Worm (Caenorhabditis elegans) whole organism, L4 larva: ENCODE data around the gene set-15.

Experiments
- lin-39 ChIP-seq: fragments of 150-350 bp; optimal IDR thresholded peaks from 2 replicates; lab custom pipeline; 2014; ENCODE audit warnings: missing biosample characterization, missing genetic modification reagents, missing genetic modification characterization
- nhr-28 ChIP-seq: fragments of 150-350 bp; optimal IDR thresholded peaks from 2 replicates; lab custom pipeline; 2014; ENCODE audit warnings: missing biosample characterization, missing genetic modification characterization
- pqm-1 ChIP-seq: sonication (generic microtip); optimal IDR thresholded peaks from 2 replicates; lab custom pipeline; 2017; ENCODE audit warnings: missing biosample characterization, missing genetic modification characterization
- zag-1 ChIP-seq: fragments of 150-350 bp; optimal IDR thresholded peaks from 2 replicates; lab custom pipeline; 2014; ENCODE audit warnings: missing biosample characterization, missing genetic modification characterization
- ztf-11 ChIP-seq: fragments of 150-350 bp; optimal IDR thresholded peaks from 2 replicates; lab custom pipeline; 2014; ENCODE audit warnings: missing biosample characterization, missing genetic modification characterization

DNA sequence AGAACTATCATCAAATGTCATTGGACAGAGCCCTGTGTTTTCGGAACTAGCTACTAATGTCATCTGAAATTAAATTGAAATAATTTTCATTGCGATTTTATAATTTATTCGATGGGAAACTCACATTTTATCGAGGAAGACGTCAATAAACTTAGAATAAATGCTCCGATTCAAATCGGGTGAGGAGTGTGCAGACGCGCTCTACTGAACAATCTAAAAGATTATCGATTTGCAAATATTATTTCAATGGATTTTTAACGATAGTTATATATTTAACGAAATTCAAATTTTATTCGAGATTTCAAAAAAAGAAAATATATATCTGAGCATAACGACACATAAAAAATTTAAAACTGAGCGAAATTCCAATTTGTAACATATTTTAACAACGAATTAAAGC lies 19.1 kb upstream of the set-15 start, which contains the start of gene eor-1:
- no peak for TF ChIP-seq zag-1 (tag; lab: Kevin White, UChicago)
- TF ChIP-seq lin-39 (tag; lab: Kevin White, UChicago): no peak
- TF ChIP-seq nhr-28: no peak
- TF ChIP-seq ztf-11 (tag; lab: Kevin White, UChicago): no peak
- TF ChIP-seq pqm-1 (tag; lab: Kevin White, UChicago): no peak
